Worm (Caenorhabditis elegans) whole organism, young adult: ENCODE measurements around the gene marg-1.

Experiments
- B0035.1 ChIP-seq: sonication (generic microtip); optimal IDR thresholded peaks from 2 replicates; lab custom pipeline; 2016; ENCODE audit warnings: missing genetic modification characterization, mild to moderate bottlenecking, missing compliant biosample characterization, missing genotype, missing genetic modification reagents
- F37B4.10 ChIP-seq: fragments of 200-800 bp; sonication (Bioruptor generic); IDR thresholded peaks from 2 replicates; pipeline ENCODE4 v1.3.6; 2022; ENCODE audit warnings: missing genetic modification characterization, missing compliant biosample characterization
- F55B11.4 ChIP-seq: sonication (generic microtip); optimal IDR thresholded peaks from 2 replicates; lab custom pipeline; 2016; ENCODE audit warnings: missing compliant biosample characterization, missing genetic modification characterization, borderline replicate concordance; ENCODE audit not compliant: insufficient read depth
- K11D2.4 ChIP-seq: fragments of 200-800 bp; sonication (Bioruptor generic); IDR thresholded peaks from 2 replicates; pipeline ENCODE4 v1.3.6; 2022; ENCODE audit warnings: missing genetic modification reagents, missing genetic modification characterization, missing compliant biosample characterization
- T07F8.4 ChIP-seq: sonication (generic microtip); optimal IDR thresholded peaks from 2 replicates; lab custom pipeline; 2016; ENCODE audit warnings: mild to moderate bottlenecking, missing genetic modification characterization, moderate library complexity, missing compliant biosample characterization
- Y53G8AR.9 ChIP-seq: fragments of 200-800 bp; sonication (Bioruptor generic); conservative IDR thresholded peaks from 2 replicates; pipeline ENCODE4 v1.3.6; 2022; ENCODE audit warnings: missing genetic modification reagents, missing genetic modification characterization, missing compliant biosample characterization
- Y56A3A.18 ChIP-seq: fragments of 200-800 bp; sonication (Bioruptor generic); IDR thresholded peaks from 2 replicates; pipeline ENCODE4 v1.3.6; 2022; ENCODE audit warnings: missing genetic modification reagents, missing genetic modification characterization, missing compliant biosample characterization
- Y67H2A.10 ChIP-seq: fragments of 200-800 bp; sonication (Bioruptor generic); conservative IDR thresholded peaks from 2 replicates; pipeline ENCODE4 v1.3.6; 2022; ENCODE audit warnings: missing genetic modification reagents, missing genetic modification characterization, missing compliant biosample characterization
- Y95B8A.8 ChIP-seq: fragments of 200-800 bp; sonication (Bioruptor generic); IDR thresholded peaks from 2 replicates; pipeline ENCODE4 v1.3.6; 2022; ENCODE audit warnings: missing genetic modification reagents, missing genetic modification characterization, missing compliant biosample characterization
- ZK185.1 ChIP-seq: sonication (generic microtip); optimal IDR thresholded peaks from 2 replicates; lab custom pipeline; 2016; ENCODE audit warnings: mild to moderate bottlenecking, missing genetic modification characterization, missing compliant biosample characterization; ENCODE audit not compliant: poor library complexity, severe bottlenecking
- akir-1 ChIP-seq: fragments of 200-800 bp; sonication (Bioruptor generic); optimal IDR thresholded peaks from 2 replicates; lab custom pipeline; 2018; ENCODE audit warnings: mild to moderate bottlenecking, missing genetic modification characterization, moderate library complexity, missing compliant biosample characterization
- ama-1 ChIP-seq, 3 experiments: fragments of 150-350 bp in 1 of 3; sonication (generic microtip) in 2 of 3; optimal IDR thresholded peaks; 2 replicates each; lab custom pipeline; 2014 to 2018; ENCODE audit warnings: missing biosample characterization in 2 of 3, missing genetic modification characterization in 2 of 3, missing genetic modification reagents in 2 of 3
- athp-1 ChIP-seq: sonication (generic microtip); optimal IDR thresholded peaks from 2 replicates; lab custom pipeline; 2017; ENCODE audit warnings: mild to moderate bottlenecking, missing genetic modification characterization, missing compliant biosample characterization
- attf-6 ChIP-seq: fragments of 200-800 bp; sonication (Bioruptor generic); IDR thresholded peaks from 2 replicates; pipeline ENCODE4 v1.3.6; 2022; ENCODE audit warnings: missing genetic modification reagents, missing genetic modification characterization, missing compliant biosample characterization
- bed-1 ChIP-seq: fragments of 200-800 bp; sonication (Bioruptor generic); IDR thresholded peaks from 2 replicates; pipeline ENCODE4 v1.3.6; 2022; ENCODE audit warnings: missing genetic modification reagents, missing genetic modification characterization, missing compliant biosample characterization
- ceh-27 ChIP-seq: fragments of 200-800 bp; sonication (Bioruptor generic); optimal IDR thresholded peaks from 2 replicates; lab custom pipeline; 2018; ENCODE audit warnings: mild to moderate bottlenecking, missing genetic modification characterization, moderate library complexity, missing compliant biosample characterization
- ceh-91 ChIP-seq: fragments of 200-800 bp; sonication (Bioruptor generic); IDR thresholded peaks from 2 replicates; pipeline ENCODE4 v1.3.6; 2022; ENCODE audit warnings: missing genetic modification reagents, missing genetic modification characterization, missing compliant biosample characterization
- dpl-1 ChIP-seq: fragments of 150-350 bp; optimal IDR thresholded peaks from 2 replicates; lab custom pipeline; 2014; ENCODE audit warnings: missing biosample characterization, missing genetic modification reagents, missing genetic modification characterization
- ekl-4 ChIP-seq: fragments of 200-800 bp; sonication (Bioruptor generic); IDR thresholded peaks from 2 replicates; pipeline ENCODE4 v1.3.6; 2022; ENCODE audit warnings: missing genetic modification reagents, missing genetic modification characterization, missing compliant biosample characterization
- hlh-12 ChIP-seq: sonication (generic microtip); optimal IDR thresholded peaks from 2 replicates; lab custom pipeline; 2016; ENCODE audit warnings: missing genetic modification characterization, missing compliant biosample characterization
- hlh-26 ChIP-seq: fragments of 200-800 bp; sonication (Bioruptor generic); conservative IDR thresholded peaks from 2 replicates; pipeline ENCODE4 v1.3.6; 2022; ENCODE audit warnings: missing genetic modification reagents, missing genetic modification characterization, missing compliant biosample characterization
- hmg-1.2 ChIP-seq: fragments of 200-800 bp; sonication (Bioruptor generic); IDR thresholded peaks from 2 replicates; pipeline ENCODE4 v1.3.6; 2022; ENCODE audit warnings: missing genetic modification reagents, missing genetic modification characterization, missing compliant biosample characterization
- let-607 ChIP-seq, 2 experiments: fragments of 200-800 bp in 1 of 2; sonication (Bioruptor generic) in 1 of 2; sonication (generic microtip) in 1 of 2; optimal IDR thresholded peaks; 2 replicates each; lab custom pipeline; 2016 to 2018; ENCODE audit warnings: mild to moderate bottlenecking in 2 of 2, missing compliant biosample characterization in 2 of 2, missing genetic modification characterization in 2 of 2, moderate library complexity in 2 of 2, missing genotype in 1 of 2
- lin-26 ChIP-seq: fragments of 200-800 bp; sonication (Bioruptor generic); IDR thresholded peaks from 2 replicates; pipeline ENCODE4 v1.3.6; 2022; ENCODE audit warnings: missing genetic modification reagents, missing genetic modification characterization, missing compliant biosample characterization
- madf-10 ChIP-seq: sonication (generic microtip); optimal IDR thresholded peaks from 2 replicates; lab custom pipeline; 2016; ENCODE audit warnings: mild to moderate bottlenecking, missing genetic modification characterization, missing compliant biosample characterization
- madf-8 ChIP-seq: fragments of 200-800 bp; sonication (Bioruptor generic); conservative IDR thresholded peaks from 2 replicates; pipeline ENCODE4 v1.3.6; 2022; ENCODE audit warnings: missing genetic modification reagents, missing genetic modification characterization, missing compliant biosample characterization
- mes-4 ChIP-seq: sonication (generic microtip); optimal IDR thresholded peaks from 2 replicates; lab custom pipeline; 2016; ENCODE audit warnings: missing genotype, missing genetic modification characterization, missing compliant biosample characterization
- mxl-1 ChIP-seq: sonication (generic microtip); optimal IDR thresholded peaks from 2 replicates; lab custom pipeline; 2016; ENCODE audit warnings: missing genetic modification characterization, missing compliant biosample characterization
- nfyb-1 ChIP-seq: fragments of 200-800 bp; sonication (Bioruptor generic); IDR thresholded peaks from 2 replicates; pipeline ENCODE4 v1.3.6; 2022; ENCODE audit warnings: missing genetic modification reagents, missing genetic modification characterization, missing compliant biosample characterization
- nhr-27 ChIP-seq: fragments of 200-800 bp; sonication (Bioruptor generic); optimal IDR thresholded peaks from 2 replicates; lab custom pipeline; 2018; ENCODE audit warnings: mild to moderate bottlenecking, missing genetic modification characterization, moderate library complexity, missing compliant biosample characterization
- nhr-90 ChIP-seq: sonication (generic microtip); optimal IDR thresholded peaks from 2 replicates; lab custom pipeline; 2016; ENCODE audit warnings: missing genotype, mild to moderate bottlenecking, missing genetic modification characterization, missing compliant biosample characterization
- pha-4 ChIP-seq: fragments of 150-350 bp; sonication (generic microtip); optimal IDR thresholded peaks from 2 replicates; lab custom pipeline; 2014; ENCODE audit warnings: missing biosample characterization, missing genetic modification reagents, missing genetic modification characterization
- rcor-1 ChIP-seq: fragments of 200-800 bp; sonication (Bioruptor generic); IDR thresholded peaks from 2 replicates; pipeline ENCODE4 v1.3.6; 2022; ENCODE audit warnings: missing genetic modification reagents, missing genetic modification characterization, missing compliant biosample characterization
- rec-8 ChIP-seq, 2 experiments: sonication (generic microtip); optimal IDR thresholded peaks; 2 replicates each; lab custom pipeline; 2016; ENCODE audit warnings: mild to moderate bottlenecking in 2 of 2, missing genetic modification characterization in 2 of 2, missing genetic modification reagents in 2 of 2, missing genotype in 2 of 2, missing biosample characterization in 1 of 2, missing compliant biosample characterization in 1 of 2, moderate library complexity in 1 of 2
- rpc-1 ChIP-seq, 2 experiments: fragments of 150-350 bp in 1 of 2; sonication (generic microtip) in 1 of 2; optimal IDR thresholded peaks; 2 replicates each; lab custom pipeline; 2014 to 2018; ENCODE audit warnings: missing biosample characterization in 1 of 2, missing genetic modification characterization in 1 of 2, missing genetic modification reagents in 1 of 2, missing genotype in 1 of 2
- sea-2 ChIP-seq: fragments of 200-800 bp; sonication (Bioruptor generic); IDR thresholded peaks from 2 replicates; pipeline ENCODE4 v1.3.6; 2022; ENCODE audit warnings: missing genetic modification characterization, missing compliant biosample characterization
- snpc-3.4 ChIP-seq: sonication (generic microtip); optimal IDR thresholded peaks from 2 replicates; lab custom pipeline; 2017; ENCODE audit warnings: missing genetic modification characterization, mild to moderate bottlenecking, missing compliant biosample characterization, antibody characterized with exemption, moderate library complexity, missing genotype, missing genetic modification reagents
- somi-1 ChIP-seq: fragments of 200-800 bp; sonication (Bioruptor generic); optimal IDR thresholded peaks from 2 replicates; lab custom pipeline; 2018; ENCODE audit warnings: mild to moderate bottlenecking, missing genetic modification characterization, missing compliant biosample characterization
- sptf-2 ChIP-seq: fragments of 200-800 bp; sonication (Bioruptor generic); optimal IDR thresholded peaks from 2 replicates; lab custom pipeline; 2018; ENCODE audit warnings: mild to moderate bottlenecking, missing genetic modification characterization, missing compliant biosample characterization
- tbp1 ChIP-seq: fragments of 200-800 bp; sonication (Bioruptor generic); optimal IDR thresholded peaks from 2 replicates; lab custom pipeline; 2018; ENCODE audit warnings: mild to moderate bottlenecking, missing genetic modification characterization, missing compliant biosample characterization
- tlf-1 ChIP-seq: fragments of 200-800 bp; sonication (Bioruptor generic); optimal IDR thresholded peaks from 2 replicates; lab custom pipeline; 2018; ENCODE audit warnings: mild to moderate bottlenecking, missing genetic modification characterization, missing compliant biosample characterization
- unc-62 ChIP-seq: fragments of 150-350 bp; optimal IDR thresholded peaks from 2 replicates; lab custom pipeline; 2014; ENCODE audit warnings: missing biosample characterization, missing genetic modification reagents, missing genetic modification characterization
- zfh-2 ChIP-seq: fragments of 200-800 bp; sonication (Bioruptor generic); conservative IDR thresholded peaks from 2 replicates; pipeline ENCODE4 v1.3.6; 2022; ENCODE audit warnings: missing genetic modification reagents, missing genetic modification characterization, missing compliant biosample characterization
- ztf-25 ChIP-seq: fragments of 200-800 bp; sonication (Bioruptor generic); IDR thresholded peaks from 2 replicates; pipeline ENCODE4 v1.3.6; 2022; ENCODE audit warnings: missing genetic modification reagents, missing genetic modification characterization, missing compliant biosample characterization
- ztf-26 ChIP-seq: sonication (generic microtip); optimal IDR thresholded peaks from 2 replicates; lab custom pipeline; 2017; ENCODE audit warnings: missing genetic modification characterization, missing compliant biosample characterization
- ztf-28 ChIP-seq: fragments of 200-800 bp; sonication (Bioruptor generic); IDR thresholded peaks from 2 replicates; pipeline ENCODE4 v1.3.6; 2022; ENCODE audit warnings: missing genetic modification reagents, missing genetic modification characterization, missing compliant biosample characterization

Gene marg-1

DNA sequence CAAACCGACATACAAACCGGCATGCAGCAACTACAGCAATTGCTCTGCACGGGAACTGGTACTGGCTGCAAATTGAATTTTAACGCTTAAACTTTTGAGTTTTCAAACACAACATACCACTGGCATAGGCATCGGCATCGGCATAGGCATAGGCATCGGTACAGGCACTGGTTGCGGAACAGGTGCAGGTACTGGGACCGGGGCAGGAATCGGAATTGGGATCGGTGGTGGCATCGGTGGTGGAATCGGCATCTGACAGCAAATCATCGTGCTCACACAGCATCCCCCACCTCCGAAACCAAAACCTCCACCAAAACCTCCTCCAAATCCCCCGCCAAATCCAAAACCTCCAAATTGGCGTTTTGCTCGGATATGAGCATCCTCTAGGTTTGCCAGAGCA, 13.2 kb upstream of the marg-1 start:
- TF ChIP-seq ztf-25 (GFP tag; lab: Robert Waterston, UW): no peak
- peak; percentile 72 for TF ChIP-seq zfh-2 (GFP tag; lab: Robert Waterston, UW)
- no peak for TF ChIP-seq akir-1 (GFP tag; lab: Kevin White, UChicago)
- TF ChIP-seq pha-4 (tag; lab: Kevin White, UChicago): no peak

DNA sequence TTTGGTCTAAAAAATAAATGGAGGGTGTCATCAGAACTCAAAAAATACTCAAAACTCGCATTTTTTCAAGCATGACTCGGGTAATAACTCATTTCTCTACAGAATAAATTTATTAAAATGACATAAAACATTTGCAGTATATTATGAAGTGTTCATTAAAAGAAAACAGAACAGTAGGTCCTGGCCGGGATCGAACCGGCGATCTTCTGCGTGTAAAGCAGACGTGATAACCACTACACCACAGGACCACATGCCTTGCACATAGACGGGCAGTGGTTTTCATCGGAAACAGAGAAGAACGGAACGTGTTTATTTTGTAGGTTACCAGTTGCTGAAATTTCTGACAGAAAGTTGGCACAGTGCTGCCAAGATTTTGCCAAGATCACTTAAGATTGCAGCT, 12.4 kb upstream of the marg-1 start:
- TF ChIP-seq ama-1 (optimal IDR thresholded peaks at IDR 0.05; lab: Kevin White, UChicago) (no peak), ama-1 (GFP tag; optimal IDR thresholded peaks at IDR 0.05; lab: Kevin White, UChicago) (peak in 1 of 2 experiments; percentile 33), bed-1 (GFP tag; lab: Robert Waterston, UW) (no peak), attf-6 (GFP tag; lab: Robert Waterston, UW) (peak; percentile 62), hlh-12 (tag; lab: Kevin White, UChicago) (peak; percentile 58), B0035.1 (tag; lab: Kevin White, UChicago) (peak; percentile 22), rec-8 (tag; optimal IDR thresholded peaks at IDR 0.05; lab: Kevin White, UChicago) (peak; percentile 58 to 89), Y53G8AR.9 (0 out of 2 replicates have a peak, but pooled peaks have one; percentile 29), dpl-1 (no peak), K11D2.4 (GFP tag; lab: Robert Waterston, UW) (no peak), let-607 (tag; optimal IDR thresholded peaks at IDR 0.05; lab: Kevin White, UChicago) (peak in 1 of 2 experiments; percentile 34), tbp1 (GFP tag; lab: Kevin White, UChicago) (peak; percentile 89), ztf-28 (no peak), nhr-27 (tag; lab: Kevin White, UChicago) (no peak), ceh-27 (GFP tag; lab: Kevin White, UChicago) (peak; percentile 65), hmg-1.2 (GFP tag; lab: Robert Waterston, UW) (peak; percentile 57), somi-1 (GFP tag; lab: Kevin White, UChicago) (no peak), mxl-1 (tag; lab: Kevin White, UChicago) (peak; percentile 51), tlf-1 (GFP tag; lab: Kevin White, UChicago) (no peak), madf-10 (tag; lab: Kevin White, UChicago) (peak; percentile 60), F55B11.4 (tag; lab: Kevin White, UChicago) (no peak), hlh-26 (GFP tag; lab: Robert Waterston, UW) (no peak), T07F8.4 (tag; lab: Kevin White, UChicago) (peak; percentile 72), lin-26 (GFP tag; lab: Robert Waterston, UW) (peak; percentile 91), unc-62 (GFP tag; lab: Kevin White, UChicago) (no peak), ZK185.1 (no peak), rpc-1 (optimal IDR thresholded peaks at IDR 0.05; lab: Kevin White, UChicago) (peak; percentile 83), rpc-1 (tag; optimal IDR thresholded peaks at IDR 0.05; lab: Kevin White, UChicago) (peak; percentile 97), snpc-3.4 (tag; lab: Kevin White, UChicago) (peak; percentile 69), Y95B8A.8 (0 out of 2 replicates have a peak, but pooled peaks have one; percentile 34), ceh-91 (GFP tag; lab: Robert Waterston, UW) (no peak), ztf-26 (peak; percentile 20), madf-8 (GFP tag; lab: Robert Waterston, UW) (no peak), nfyb-1 (peak; percentile 16; the same call in 1 of the 2 replicates), Y67H2A.10 (GFP tag; lab: Robert Waterston, UW) (no peak), nhr-90 (tag; lab: Kevin White, UChicago) (peak; percentile 86), mes-4 (tag; lab: Kevin White, UChicago) (peak; percentile 62), sea-2 (GFP tag; lab: Robert Waterston, UW) (no peak), sptf-2 (no peak), F37B4.10 (no peak), Y56A3A.18 (GFP tag; lab: Robert Waterston, UW) (peak; percentile 85), athp-1 (tag; lab: Kevin White, UChicago) (peak; percentile 32), rcor-1 (GFP tag; lab: Robert Waterston, UW) (peak; percentile 77), ekl-4 (GFP tag; lab: Robert Waterston, UW) (peak; percentile 76)
